Fruit fly (Drosophila melanogaster): ENCODE measurements around the gene Ibf1.

Gene Ibf1

DNA sequence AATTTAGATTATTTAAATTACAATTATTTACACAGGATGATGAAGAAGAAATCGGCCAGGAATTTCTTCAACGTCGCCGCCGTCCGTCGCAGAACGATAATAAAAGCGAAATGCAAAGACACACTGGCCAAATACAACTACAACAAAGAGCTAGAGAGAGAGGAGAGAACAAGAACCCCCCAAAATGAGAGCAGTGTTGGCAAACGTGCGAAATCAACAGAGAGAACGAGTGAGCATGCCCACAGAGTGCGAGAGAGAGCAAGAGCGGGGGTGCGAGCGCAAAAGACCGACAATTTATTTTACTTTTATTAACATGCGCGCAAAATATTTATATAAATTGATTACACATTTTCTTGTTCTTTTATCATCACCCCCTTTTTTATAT lies 21.9 kb upstream of the Ibf1 start (continued):
- TF ChIP-seq CG3847 (GFP tag; IDR thresholded peaks at IDR 0.05) = 0 out of 2 replicates have a peak, but pooled peaks have one; percentile 12
- TF ChIP-seq crp (GFP tag; optimal IDR thresholded peaks at IDR 0.05) = no peak
- TF ChIP-seq CG13287 (GFP tag; IDR thresholded peaks at IDR 0.05; ENCODE audit: partially characterized antibody) = peak; percentile 11; the same call in 1 of the 2 replicates
- no peak for TF ChIP-seq CG17802 (tag; optimal IDR thresholded peaks at IDR 0.05)
- TF ChIP-seq Bdp1 (GFP tag; optimal IDR thresholded peaks at IDR 0.05) = peak; percentile 15
- peak; percentile 89 for TF ChIP-seq CG10267 (tag; optimal IDR thresholded peaks at IDR 0.05)
- peak; percentile 34 for TF ChIP-seq pfk (GFP tag; optimal IDR thresholded peaks at IDR 0.05)
- peak; percentile 39 for TF ChIP-seq wek (GFP tag; optimal IDR thresholded peaks at IDR 0.05)
- TF ChIP-seq CG10543 (GFP tag; optimal IDR thresholded peaks at IDR 0.05) = peak; percentile 50
- peak; percentile 23 for TF ChIP-seq HLHmδ (GFP tag; optimal IDR thresholded peaks at IDR 0.05)
- TF ChIP-seq CG8290 (GFP tag; optimal IDR thresholded peaks at IDR 0.05) = no peak
- peak in 1 of 2 experiments; percentile 11 for TF ChIP-seq CG8290 (tag; optimal IDR thresholded peaks at IDR 0.05)
- peak; percentile 2 for TF ChIP-seq tin (GFP tag; optimal IDR thresholded peaks at IDR 0.05)
- TF ChIP-seq Gsc (GFP tag; IDR thresholded peaks at IDR 0.05) = no peak
- TF ChIP-seq MTF-1 (GFP tag; optimal IDR thresholded peaks at IDR 0.05; ENCODE audit: borderline replicate concordance) = peak; percentile 38
- TF ChIP-seq CG15514 (GFP tag; optimal IDR thresholded peaks at IDR 0.05) = peak; percentile 47
- TF ChIP-seq mirr (GFP tag; optimal IDR thresholded peaks at IDR 0.05) = peak; percentile 34
- TF ChIP-seq fd64A (GFP tag; optimal IDR thresholded peaks at IDR 0.05) = no peak
- TF ChIP-seq CG11247 (GFP tag; IDR thresholded peaks at IDR 0.05) = no peak
- peak; percentile 70 for TF ChIP-seq corto (GFP tag; optimal IDR thresholded peaks at IDR 0.05)
- peak; percentile 52 for TF ChIP-seq CG18599 (GFP tag; optimal IDR thresholded peaks at IDR 0.05)
- peak; percentile 7 for TF ChIP-seq stwl (tag; optimal IDR thresholded peaks at IDR 0.05)
- TF ChIP-seq knrl (GFP tag; IDR thresholded peaks at IDR 0.05; ENCODE audit: partially characterized antibody) = no peak
- TF ChIP-seq CG3281 (GFP tag; optimal IDR thresholded peaks at IDR 0.05) = peak; percentile 22
- TF ChIP-seq CG3065 (GFP tag; optimal IDR thresholded peaks at IDR 0.05) = peak; percentile 8
- peak; percentile 21 for TF ChIP-seq Fer3 (tag; optimal IDR thresholded peaks at IDR 0.05)
- TF ChIP-seq CG4360 (GFP tag; IDR thresholded peaks at IDR 0.05) = peak; percentile 64
- TF ChIP-seq CG14710 (tag; optimal IDR thresholded peaks at IDR 0.05) = peak; percentile 78
- TF ChIP-seq BEAF-32 (GFP tag; optimal IDR thresholded peaks at IDR 0.05) = no peak
- peak; percentile 37 for TF ChIP-seq lbe (GFP tag; optimal IDR thresholded peaks at IDR 0.05)
- no peak for TF ChIP-seq CHES-1-like (GFP tag; optimal IDR thresholded peaks at IDR 0.05)
- peak; percentile 74 for TF ChIP-seq CG32532 (GFP tag; IDR thresholded peaks at IDR 0.05)
- TF ChIP-seq Nf-YC (tag; optimal IDR thresholded peaks at IDR 0.05) = peak; percentile 31
- TF ChIP-seq seq (GFP tag; IDR thresholded peaks at IDR 0.05) = peak; percentile 71; the same call in 1 of the 2 replicates
- TF ChIP-seq CG11696 (GFP tag; IDR thresholded peaks at IDR 0.05) = no peak
- peak; percentile 23; the same call in 1 of the 2 replicates for TF ChIP-seq sob (GFP tag; IDR thresholded peaks at IDR 0.05)

dm6 chr3R:9237268-9238091 lies 21.3 kb upstream of the Ibf1 start, which contains the start of gene pum:
pum (minus strand) TSS chr3R:9237682.
- TF ChIP-seq Dip2 (GFP tag; IDR thresholded peaks at IDR 0.05) = no peak
- TF ChIP-seq CG2120 (GFP tag; optimal IDR thresholded peaks at IDR 0.05) = peak; percentile 46
- no peak for TF ChIP-seq chinmo (GFP tag; IDR thresholded peaks at IDR 0.05; ENCODE audit: partially characterized antibody)
- TF ChIP-seq exex (tag; optimal IDR thresholded peaks at IDR 0.05) = no peak
- peak; percentile 30 for TF ChIP-seq Six4 (GFP tag; optimal IDR thresholded peaks at IDR 0.05)
- peak; percentile 28 for TF ChIP-seq CG6683 (GFP tag; optimal IDR thresholded peaks at IDR 0.05)
- TF ChIP-seq NK7.1 (GFP tag; optimal IDR thresholded peaks at IDR 0.05) = no peak
- TF ChIP-seq Mad (GFP tag; optimal IDR thresholded peaks at IDR 0.05) = no peak
- peak; percentile 67 for TF ChIP-seq CG18262 (tag; optimal IDR thresholded peaks at IDR 0.05)
- no peak for TF ChIP-seq cad (GFP tag; optimal IDR thresholded peaks at IDR 0.05)
- no peak for TF ChIP-seq Dad (GFP tag; optimal IDR thresholded peaks at IDR 0.05)
- TF ChIP-seq CG16863 (GFP tag; optimal IDR thresholded peaks at IDR 0.05) = no peak
- TF ChIP-seq CG6654 (GFP tag; optimal IDR thresholded peaks at IDR 0.05) = no peak
- no peak for TF ChIP-seq Bteb2 (GFP tag; optimal IDR thresholded peaks at IDR 0.05)
- TF ChIP-seq CG11723 (GFP tag; optimal IDR thresholded peaks at IDR 0.05) = no peak
